Worm (Caenorhabditis elegans): Measurements from ENCODE around the gene F26A10.2.
A peak's percentile ranks its signal among the peaks of the same experiment; 100 is the strongest.

Gene F26A10.2

DNA sequence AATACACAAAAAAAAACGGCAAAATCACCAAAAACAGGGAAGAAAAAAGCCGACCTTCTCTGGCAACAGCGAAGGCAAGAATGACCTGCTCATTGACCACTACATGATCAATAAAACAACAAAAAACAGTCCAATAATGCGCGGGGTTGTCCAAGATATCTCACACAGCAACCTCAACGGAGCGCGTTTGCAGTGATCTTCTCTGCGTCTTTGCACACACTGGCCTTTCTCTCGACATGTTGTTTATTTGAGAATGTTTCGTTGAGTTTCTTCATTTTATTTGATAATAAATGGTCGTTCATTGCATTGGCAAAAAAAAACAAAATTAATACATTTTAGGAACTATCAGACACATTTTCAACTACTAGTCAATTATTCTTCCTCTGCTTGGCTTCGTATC is 16.4 kb upstream of the F26A10.2 start (continued):
- TF ChIP-seq Y55F3AM.14 (GFP tag; optimal IDR thresholded peaks at IDR 0.05) (no peak), skn-1 (tag; optimal IDR thresholded peaks at IDR 0.05) (no peak), ztf-4 (tag; optimal IDR thresholded peaks at IDR 0.05) (no peak), ZK546.5 (tag; optimal IDR thresholded peaks at IDR 0.05) (no peak), elt-3 (tag; optimal IDR thresholded peaks at IDR 0.05) (no peak), unc-39 (tag; optimal IDR thresholded peaks at IDR 0.05) (no peak), unc-55 (GFP tag; optimal IDR thresholded peaks at IDR 0.05) (peak; percentile 58), lin-11 (tag; optimal IDR thresholded peaks at IDR 0.05) (no peak), sem-4 (tag; optimal IDR thresholded peaks at IDR 0.05) (no peak), nhr-11 (tag; optimal IDR thresholded peaks at IDR 0.05) (no peak), ztf-11 (tag; optimal IDR thresholded peaks at IDR 0.05) (no peak), nhr-237 (tag; optimal IDR thresholded peaks at IDR 0.05) (no peak), nhr-23 (tag; optimal IDR thresholded peaks at IDR 0.05) (no peak), gmeb-1 (tag; optimal IDR thresholded peaks at IDR 0.05) (peak; percentile 48), nhr-77 (tag; optimal IDR thresholded peaks at IDR 0.05) (no peak), elt-1 (tag; optimal IDR thresholded peaks at IDR 0.05) (no peak)

DNA sequence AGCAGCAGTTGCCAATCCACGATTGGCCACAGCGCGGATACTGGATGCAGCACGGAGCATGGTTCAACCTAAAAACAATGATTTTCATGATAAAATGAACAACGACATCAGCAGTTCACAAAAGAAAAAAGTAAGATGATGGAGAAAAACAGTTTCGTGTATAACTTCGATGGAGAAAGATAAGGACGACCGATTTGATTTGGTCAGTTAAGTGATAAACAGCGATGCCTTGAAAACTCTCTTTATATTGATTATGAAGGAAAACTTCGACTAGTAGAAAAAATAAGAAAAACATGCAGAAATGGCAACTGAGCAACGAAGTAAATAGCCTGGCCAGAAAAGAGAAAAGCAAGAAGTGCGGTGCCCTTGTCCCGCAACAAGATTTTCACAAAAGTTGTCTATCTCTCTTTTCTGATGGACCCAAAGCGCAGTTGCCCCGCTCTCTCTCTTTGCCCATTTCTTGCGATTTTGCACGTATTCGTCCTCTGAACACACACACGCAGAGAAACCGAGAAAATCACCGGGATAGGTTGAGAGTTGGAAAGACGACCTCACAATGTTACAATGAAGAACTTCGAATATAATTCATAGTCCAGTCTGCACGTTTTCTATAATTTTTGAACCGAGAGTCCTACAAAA is 15.8 kb upstream of the F26A10.2 start, which contains the start of gene pcca-1:
TSS of gene pcca-1 (minus strand) at position 68 of the 639 bp plus-strand sequence.
- peak; percentile 9 for TF ChIP-seq lin-13 (GFP tag; optimal IDR thresholded peaks at IDR 0.05)
- peak; percentile 2 for TF ChIP-seq F13H6.1 (tag; optimal IDR thresholded peaks at IDR 0.05)
- TF ChIP-seq nhr-129 (tag; optimal IDR thresholded peaks at IDR 0.05) = peak; percentile 49
- TF ChIP-seq nhr-6 (tag; optimal IDR thresholded peaks at IDR 0.05) = no peak
- peak; percentile 3 for TF ChIP-seq ama-1 (optimal IDR thresholded peaks at IDR 0.05)
- TF ChIP-seq C34F6.9 (tag; optimal IDR thresholded peaks at IDR 0.05) = peak; percentile 43
- TF ChIP-seq ztf-4 (tag; optimal IDR thresholded peaks at IDR 0.05) = no peak

DNA sequence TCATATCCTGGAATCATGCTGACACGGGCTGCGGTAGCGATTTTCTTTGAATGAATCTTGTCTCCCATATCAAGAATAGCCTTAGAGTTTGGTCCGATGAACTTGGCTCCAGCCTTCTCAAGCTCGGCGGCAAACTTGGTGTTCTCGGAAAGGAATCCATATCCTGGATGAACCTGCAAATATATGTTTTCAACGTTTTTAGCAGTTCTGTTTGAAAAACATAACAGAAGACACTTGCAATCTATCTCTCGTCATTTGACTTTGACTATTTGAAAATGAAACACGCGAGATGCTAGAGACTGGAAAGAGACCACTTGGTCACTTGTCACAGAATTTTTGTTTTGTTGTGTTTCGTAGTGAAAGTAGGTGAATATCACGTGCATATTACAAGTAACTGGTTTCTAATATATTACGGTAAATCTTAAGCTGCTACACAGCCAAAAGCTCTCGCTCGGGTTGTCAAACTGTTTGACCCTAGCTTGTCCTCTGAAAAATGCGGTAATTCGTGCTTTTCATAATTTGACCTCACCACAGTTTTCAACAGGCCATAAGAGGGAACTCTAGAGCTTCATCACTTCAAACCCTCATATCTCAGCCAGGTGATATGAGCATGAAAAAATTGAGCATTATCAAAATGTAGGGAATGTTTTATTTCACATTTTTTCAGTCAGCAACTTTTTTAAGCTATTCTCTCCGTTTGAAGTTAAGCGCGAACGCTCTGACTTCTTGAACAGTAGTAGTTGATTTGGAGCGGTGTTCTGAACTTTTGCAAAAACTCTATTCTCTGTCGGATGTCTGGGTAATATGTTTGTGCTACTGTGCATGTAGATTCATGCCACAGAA is 14.6 kb upstream of the F26A10.2 start:
- TF ChIP-seq sma-9 (GFP tag; optimal IDR thresholded peaks at IDR 0.05) = peak; percentile 8
- no peak for TF ChIP-seq sma-9 (tag; optimal IDR thresholded peaks at IDR 0.05)
- no peak for TF ChIP-seq lin-13 (GFP tag; optimal IDR thresholded peaks at IDR 0.05)
- TF ChIP-seq mdl-1 (tag; optimal IDR thresholded peaks at IDR 0.05) = no peak
- TF ChIP-seq peb-1 (tag; optimal IDR thresholded peaks at IDR 0.05) = no peak
- TF ChIP-seq nhr-21 (tag; optimal IDR thresholded peaks at IDR 0.05) = no peak
- peak in 1 of 2 experiments; percentile 36 for TF ChIP-seq lsy-2 (tag; optimal IDR thresholded peaks at IDR 0.05)
- no peak for TF ChIP-seq ztf-1 (GFP tag; conservative IDR thresholded peaks at IDR 0.05)
- TF ChIP-seq nhr-10 (tag; optimal IDR thresholded peaks at IDR 0.05) = no peak
- no peak for TF ChIP-seq lin-39 (tag; optimal IDR thresholded peaks at IDR 0.05)
- TF ChIP-seq ceh-82 (tag; optimal IDR thresholded peaks at IDR 0.05) = no peak
- TF ChIP-seq Y55F3AM.14 (GFP tag; optimal IDR thresholded peaks at IDR 0.05) = no peak
- no peak for TF ChIP-seq egl-27 (tag; optimal IDR thresholded peaks at IDR 0.05)
- TF ChIP-seq blmp-1 (tag; optimal IDR thresholded peaks at IDR 0.05; ENCODE audit: insufficient read depth) = peak; percentile 34
- peak; percentile 4 for TF ChIP-seq gmeb-1 (tag; optimal IDR thresholded peaks at IDR 0.05)
- no peak for TF ChIP-seq crh-2 (tag; optimal IDR thresholded peaks at IDR 0.05)
- no peak for TF ChIP-seq ama-1 (optimal IDR thresholded peaks at IDR 0.05)
- peak; percentile 73 for TF ChIP-seq nhr-129 (tag; optimal IDR thresholded peaks at IDR 0.05)
- no peak for TF ChIP-seq elt-3 (tag; optimal IDR thresholded peaks at IDR 0.05)
- no peak for TF ChIP-seq elt-1 (tag; optimal IDR thresholded peaks at IDR 0.05)
- TF ChIP-seq nhr-25 (tag; optimal IDR thresholded peaks at IDR 0.05) = peak; percentile 34
- no peak for TF ChIP-seq ceh-16 (tag; optimal IDR thresholded peaks at IDR 0.05)
- TF ChIP-seq dmd-4 (tag; optimal IDR thresholded peaks at IDR 0.05) = no peak
- TF ChIP-seq F13H6.1 (tag; optimal IDR thresholded peaks at IDR 0.05) = peak; percentile 14
- no peak for TF ChIP-seq lin-11 (tag; optimal IDR thresholded peaks at IDR 0.05)
- no peak for TF ChIP-seq mbf-1 (tag; optimal IDR thresholded peaks at IDR 0.05)
- TF ChIP-seq nhr-23 (tag; optimal IDR thresholded peaks at IDR 0.05) = no peak
